Fruit fly (Drosophila melanogaster): ENCODE measurements around the gene PIG-Wa.

PIG-Wa gene

dm6 chr2L:2373818-2374746, 8.9 kb upstream of the PIG-Wa start, which contains the start of the genes CG3609 and CG15390 (continued):
- TF ChIP-seq CG6791 (GFP tag; IDR thresholded peaks at IDR 0.05; ENCODE audit: partially characterized antibody), result peak; percentile 39; the same call in 1 of the 3 replicates
- TF ChIP-seq Sox100B (GFP tag; optimal IDR thresholded peaks at IDR 0.05), result peak; percentile 58
- TF ChIP-seq Doc2 (GFP tag; IDR thresholded peaks at IDR 0.05), result no peak
- peak; percentile 30; the same call in 1 of the 2 replicates for TF ChIP-seq ap (GFP tag; IDR thresholded peaks at IDR 0.05)
- TF ChIP-seq CG11504 (tag; optimal IDR thresholded peaks at IDR 0.05), result peak; percentile 69
- TF ChIP-seq kay (GFP tag; optimal IDR thresholded peaks at IDR 0.05), result peak; percentile 80
- peak; percentile 68 for TF ChIP-seq CG11723 (GFP tag; optimal IDR thresholded peaks at IDR 0.05)
- no peak for TF ChIP-seq yki (optimal IDR thresholded peaks at IDR 0.05)
- peak; percentile 53 for TF ChIP-seq D19A (tag; optimal IDR thresholded peaks at IDR 0.05)
- peak; percentile 51; the same call in 1 of the 3 replicates for TF ChIP-seq CG34224 (GFP tag; IDR thresholded peaks at IDR 0.05; ENCODE audit: partially characterized antibody)
- peak; percentile 62 for TF ChIP-seq CoRest (tag; optimal IDR thresholded peaks at IDR 0.05)
- no peak for TF ChIP-seq CG8281 (tag; optimal IDR thresholded peaks at IDR 0.05)
- TF ChIP-seq CG12299 (tag; optimal IDR thresholded peaks at IDR 0.05), result peak; percentile 78
- TF ChIP-seq B-H1 (GFP tag; IDR thresholded peaks at IDR 0.05), result peak; percentile 66
- peak in 1 of 3 experiments; percentile 46 for TF ChIP-seq lola (GFP tag; optimal IDR thresholded peaks at IDR 0.05)
- 0 out of 2 replicates have a peak, but pooled peaks have one; percentile 13 for TF ChIP-seq CG10321 (GFP tag; IDR thresholded peaks at IDR 0.05)
- no peak for TF ChIP-seq tll (GFP tag; optimal IDR thresholded peaks at IDR 0.05)
- no peak; the same call in 1 of the 2 replicates for TF ChIP-seq ham (GFP tag; IDR thresholded peaks at IDR 0.05)
- TF ChIP-seq CG32532 (GFP tag; IDR thresholded peaks at IDR 0.05), result peak; percentile 91
- peak; percentile 29; the same call in 1 of the 2 replicates for TF ChIP-seq bowl (GFP tag; IDR thresholded peaks at IDR 0.05)
- peak; percentile 62 for TF ChIP-seq CG32767 (GFP tag; IDR thresholded peaks at IDR 0.05)
- TF ChIP-seq Dad (GFP tag; optimal IDR thresholded peaks at IDR 0.05), result peak; percentile 85
- peak; percentile 83 for TF ChIP-seq NK7.1 (GFP tag; optimal IDR thresholded peaks at IDR 0.05)
- peak; percentile 63 for TF ChIP-seq Poxn (GFP tag; IDR thresholded peaks at IDR 0.05)
- TF ChIP-seq bcd (GFP tag; optimal IDR thresholded peaks at IDR 0.05), result peak; percentile 71
- peak; percentile 92 for TF ChIP-seq ci (GFP tag; IDR thresholded peaks at IDR 0.05)
- TF ChIP-seq disco-r (GFP tag; optimal IDR thresholded peaks at IDR 0.05), result peak; percentile 83
- TF ChIP-seq Nf-YC (tag; optimal IDR thresholded peaks at IDR 0.05), result peak; percentile 59
- TF ChIP-seq CG1832 (GFP tag; optimal IDR thresholded peaks at IDR 0.05), result no peak
- TF ChIP-seq Fer2 (tag; optimal IDR thresholded peaks at IDR 0.05), result peak; percentile 42
- peak; percentile 91 for TF ChIP-seq ERR (GFP tag; optimal IDR thresholded peaks at IDR 0.05)
- TF ChIP-seq salm (tag; optimal IDR thresholded peaks at IDR 0.05), result peak; percentile 9
- TF ChIP-seq TFAM (GFP tag; optimal IDR thresholded peaks at IDR 0.05), result no peak
- TF ChIP-seq YL-1 (GFP tag; optimal IDR thresholded peaks at IDR 0.05), result peak; percentile 62
- peak; percentile 40; the same call in 1 of the 2 replicates for TF ChIP-seq bbx (GFP tag; IDR thresholded peaks at IDR 0.05; ENCODE audit: partially characterized antibody)

- peak; percentile 38; the same call in 1 of the 2 replicates for TF ChIP-seq slbo (GFP tag; IDR thresholded peaks at IDR 0.05)
- TF ChIP-seq CG34422 (GFP tag; IDR thresholded peaks at IDR 0.05), result peak; percentile 94
- peak; percentile 82 for TF ChIP-seq sna (GFP tag; IDR thresholded peaks at IDR 0.05; ENCODE audit: partially characterized antibody)
- peak; percentile 67 for TF ChIP-seq CG10267 (tag; optimal IDR thresholded peaks at IDR 0.05)
- peak; percentile 42; the same call in 1 of the 2 replicates for TF ChIP-seq Awh (GFP tag; IDR thresholded peaks at IDR 0.05)
- TF ChIP-seq CG12942 (GFP tag; optimal IDR thresholded peaks at IDR 0.05), result peak; percentile 17
- TF ChIP-seq phol (tag; optimal IDR thresholded peaks at IDR 0.05), result peak; percentile 68
- TF ChIP-seq rib (GFP tag; IDR thresholded peaks at IDR 0.05), result peak; percentile 85
- no peak for TF ChIP-seq run (tag; optimal IDR thresholded peaks at IDR 0.05)
- no peak for TF ChIP-seq aop (GFP tag; IDR thresholded peaks at IDR 0.05)
- TF ChIP-seq da (GFP tag; optimal IDR thresholded peaks at IDR 0.05), result peak; percentile 77
- no peak for TF ChIP-seq CG16815 (GFP tag; optimal IDR thresholded peaks at IDR 0.05)
- peak; percentile 88 for TF ChIP-seq Doc3 (GFP tag; IDR thresholded peaks at IDR 0.05; ENCODE audit: partially characterized antibody)
Measured at dm6 chr2L:2375655-2376417, 7.2 kb upstream of the PIG-Wa start, which contains the start of gene Atxn7. Atxn7 (plus strand) TSS chr2L:2375841.
